Worm (Caenorhabditis elegans) whole organism, mixed stage, embryonic: ENCODE results near the gene grld-1.

Experiments used
- M03D4.4 ChIP-seq: sonication (generic microtip); optimal IDR thresholded peaks from 2 replicates; lab custom pipeline; 2017; ENCODE audit warnings: mild to moderate bottlenecking, missing genetic modification characterization, missing compliant biosample characterization
- bed-3 ChIP-seq: fragments of 200-800 bp; sonication (Bioruptor generic); optimal IDR thresholded peaks from 3 replicates; lab custom pipeline; 2018; ENCODE audit warnings: mild to moderate bottlenecking, missing genetic modification characterization, moderate library complexity, missing compliant biosample characterization
- blmp-1 ChIP-seq: fragments of 150-350 bp; optimal IDR thresholded peaks from 2 replicates; lab custom pipeline; 2014; ENCODE audit warnings: missing biosample characterization, missing genetic modification characterization
- ceh-39 ChIP-seq: fragments of 150-350 bp; optimal IDR thresholded peaks from 2 replicates; lab custom pipeline; 2014; ENCODE audit warnings: missing biosample characterization, missing genetic modification characterization
- ceh-43 ChIP-seq: fragments of 200-800 bp; sonication (Bioruptor generic); optimal IDR thresholded peaks from 2 replicates; lab custom pipeline; 2018; ENCODE audit warnings: mild to moderate bottlenecking, missing genetic modification characterization, moderate library complexity, missing compliant biosample characterization
- ceh-83 ChIP-seq: fragments of 200-800 bp; sonication (Bioruptor generic); optimal IDR thresholded peaks from 2 replicates; lab custom pipeline; 2018; ENCODE audit warnings: mild to moderate bottlenecking, missing genetic modification characterization, missing compliant biosample characterization
- ces-1 ChIP-seq: fragments of 150-350 bp; optimal IDR thresholded peaks from 2 replicates; lab custom pipeline; 2014; ENCODE audit warnings: missing biosample characterization, missing genetic modification reagents, missing genetic modification characterization
- cnd-1 ChIP-seq: fragments of 200-800 bp; sonication (Bioruptor generic); optimal IDR thresholded peaks from 2 replicates; lab custom pipeline; 2018; ENCODE audit warnings: mild to moderate bottlenecking, missing genetic modification characterization, missing compliant biosample characterization
- elt-1 ChIP-seq: sonication (generic microtip); optimal IDR thresholded peaks from 2 replicates; lab custom pipeline; 2017; ENCODE audit warnings: missing genetic modification characterization, mild to moderate bottlenecking, missing compliant biosample characterization, antibody characterized with exemption, moderate library complexity, borderline replicate concordance; ENCODE audit not compliant: insufficient read depth
- elt-3 ChIP-seq: fragments of 150-350 bp; optimal IDR thresholded peaks from 2 replicates; lab custom pipeline; 2014; ENCODE audit warnings: missing biosample characterization, missing genetic modification characterization
- flh-1 ChIP-seq: fragments of 200-800 bp; sonication (Bioruptor generic); optimal IDR thresholded peaks from 2 replicates; lab custom pipeline; 2018; ENCODE audit warnings: mild to moderate bottlenecking, missing genetic modification characterization, moderate library complexity, missing compliant biosample characterization
- ham-2 ChIP-seq: fragments of 200-800 bp; sonication (Bioruptor generic); optimal IDR thresholded peaks from 2 replicates; lab custom pipeline; 2018; ENCODE audit warnings: mild to moderate bottlenecking, missing genetic modification characterization, missing compliant biosample characterization
- hlh-1 ChIP-seq: fragments of 150-350 bp; optimal IDR thresholded peaks from 2 replicates; lab custom pipeline; 2014; ENCODE audit warnings: missing biosample characterization, missing genetic modification reagents, missing genetic modification characterization
- lin-32 ChIP-seq: fragments of 200-800 bp; sonication (Bioruptor generic); optimal IDR thresholded peaks from 2 replicates; lab custom pipeline; 2018; ENCODE audit warnings: mild to moderate bottlenecking, missing genetic modification characterization, missing compliant biosample characterization
- lsy-2 ChIP-seq: fragments of 150-350 bp; optimal IDR thresholded peaks from 2 replicates; lab custom pipeline; 2014; ENCODE audit warnings: missing biosample characterization, missing genetic modification characterization
- mab-5 ChIP-seq: fragments of 150-350 bp; optimal IDR thresholded peaks from 2 replicates; lab custom pipeline; 2014; ENCODE audit warnings: missing biosample characterization, missing genetic modification characterization
- mep-1 ChIP-seq: fragments of 150-350 bp; optimal IDR thresholded peaks from 2 replicates; lab custom pipeline; 2017; ENCODE audit warnings: missing biosample characterization, missing genetic modification reagents, missing genetic modification characterization, inconsistent platforms
- nhr-12 ChIP-seq: fragments of 150-350 bp; optimal IDR thresholded peaks from 2 replicates; lab custom pipeline; 2014; ENCODE audit warnings: missing biosample characterization, missing genetic modification characterization
- nhr-2 ChIP-seq: fragments of 150-350 bp; optimal IDR thresholded peaks from 2 replicates; lab custom pipeline; 2014; ENCODE audit warnings: missing biosample characterization, missing genetic modification characterization
- nhr-237 ChIP-seq: fragments of 150-350 bp; optimal IDR thresholded peaks from 2 replicates; lab custom pipeline; 2014; ENCODE audit warnings: missing biosample characterization, missing genetic modification characterization
- nhr-28 ChIP-seq: fragments of 150-350 bp; optimal IDR thresholded peaks from 2 replicates; lab custom pipeline; 2014; ENCODE audit warnings: missing biosample characterization, missing genetic modification characterization
- nhr-76 ChIP-seq: sonication (generic microtip); optimal IDR thresholded peaks from 2 replicates; lab custom pipeline; 2017; ENCODE audit warnings: missing biosample characterization, missing genetic modification characterization
- pha-4 ChIP-seq: fragments of 150-350 bp; optimal IDR thresholded peaks from 2 replicates; lab custom pipeline; 2018; ENCODE audit warnings: missing biosample characterization, missing genetic modification reagents, missing genetic modification characterization
- snpc-4 ChIP-seq: fragments of 150-350 bp; optimal IDR thresholded peaks from 2 replicates; lab custom pipeline; 2014; ENCODE audit warnings: missing biosample characterization, missing genetic modification characterization
- sptf-1 ChIP-seq: sonication (generic microtip); optimal IDR thresholded peaks from 2 replicates; lab custom pipeline; 2017; ENCODE audit warnings: mild to moderate bottlenecking, missing genetic modification characterization, moderate library complexity, missing compliant biosample characterization
- tbx-8 ChIP-seq: fragments of 200-800 bp; sonication (Bioruptor generic); optimal IDR thresholded peaks from 2 replicates; lab custom pipeline; 2018; ENCODE audit warnings: mild to moderate bottlenecking, missing genetic modification characterization, moderate library complexity, missing compliant biosample characterization
- unc-120 ChIP-seq: sonication (generic microtip); optimal IDR thresholded peaks from 2 replicates; lab custom pipeline; 2017; ENCODE audit warnings: missing genetic modification characterization, missing compliant biosample characterization; ENCODE audit not compliant: poor library complexity, severe bottlenecking
- unc-62 ChIP-seq: fragments of 150-350 bp; optimal IDR thresholded peaks from 2 replicates; lab custom pipeline; 2014; ENCODE audit warnings: missing biosample characterization, missing genetic modification reagents, missing genetic modification characterization
- zip-8 ChIP-seq: fragments of 150-350 bp; optimal IDR thresholded peaks from 2 replicates; lab custom pipeline; 2014; ENCODE audit warnings: missing biosample characterization, missing genetic modification characterization
- ztf-11 ChIP-seq: fragments of 150-350 bp; optimal IDR thresholded peaks from 2 replicates; lab custom pipeline; 2014; ENCODE audit warnings: missing biosample characterization, missing genetic modification characterization

Gene grld-1

DNA sequence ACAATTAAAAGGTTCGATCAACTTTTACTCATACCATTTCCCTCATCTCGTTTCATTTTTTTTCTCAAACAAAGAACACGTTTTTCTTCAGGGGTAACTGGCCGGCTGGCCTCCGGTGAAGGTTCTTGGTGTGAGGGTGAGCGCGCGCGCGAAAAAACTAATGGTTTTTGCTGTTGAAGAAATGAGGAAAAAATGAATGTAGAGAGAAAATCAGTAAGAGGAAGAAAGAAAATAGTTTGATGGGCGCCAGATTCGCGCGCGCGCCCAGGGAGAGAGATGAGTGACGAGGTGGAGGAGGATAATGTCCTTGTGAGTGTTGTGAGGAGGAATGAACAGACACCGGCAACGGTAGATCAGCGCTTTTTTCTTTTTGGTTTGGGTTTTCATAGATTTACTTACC lies 45.3 kb upstream of the grld-1 start:
- TF ChIP-seq snpc-4 = no peak
- TF ChIP-seq nhr-12 (tag; lab: Kevin White, UChicago) = no peak
- TF ChIP-seq pha-4 (tag; lab: Kevin White, UChicago) = no peak
- no peak for TF ChIP-seq zip-8 (tag; lab: Kevin White, UChicago)
- TF ChIP-seq flh-1 (GFP tag; lab: Kevin White, UChicago) = no peak

DNA sequence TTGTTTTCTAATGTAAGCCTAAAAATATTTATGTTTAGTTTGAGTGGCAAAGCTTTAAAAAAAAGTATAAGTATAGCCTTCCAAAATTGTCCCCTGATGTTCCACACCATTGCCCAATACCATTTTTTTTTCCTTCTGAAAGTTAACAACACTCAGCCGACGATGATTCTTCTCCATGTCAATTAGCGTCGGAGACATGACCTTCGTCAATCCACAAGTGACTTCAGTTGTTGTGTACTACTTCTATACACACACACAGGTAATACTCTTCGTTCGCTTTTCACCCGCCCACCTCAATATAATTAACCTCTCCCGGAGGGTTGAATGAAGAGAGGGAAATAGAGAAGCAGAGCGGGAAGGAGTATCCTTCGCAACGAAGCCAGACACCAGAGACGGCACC lies 39.0 kb upstream of the grld-1 start, which contains the start of gene cutl-24:
Gene cutl-24 (plus strand): TSS at position 301 of the 400 bp plus-strand sequence.
- TF ChIP-seq unc-120 (tag; lab: Kevin White, UChicago) (no peak), nhr-28 (tag; lab: Kevin White, UChicago) (no peak), tbx-8 (no peak), flh-1 (GFP tag; lab: Kevin White, UChicago) (no peak), pha-4 (tag; lab: Kevin White, UChicago) (no peak)

DNA sequence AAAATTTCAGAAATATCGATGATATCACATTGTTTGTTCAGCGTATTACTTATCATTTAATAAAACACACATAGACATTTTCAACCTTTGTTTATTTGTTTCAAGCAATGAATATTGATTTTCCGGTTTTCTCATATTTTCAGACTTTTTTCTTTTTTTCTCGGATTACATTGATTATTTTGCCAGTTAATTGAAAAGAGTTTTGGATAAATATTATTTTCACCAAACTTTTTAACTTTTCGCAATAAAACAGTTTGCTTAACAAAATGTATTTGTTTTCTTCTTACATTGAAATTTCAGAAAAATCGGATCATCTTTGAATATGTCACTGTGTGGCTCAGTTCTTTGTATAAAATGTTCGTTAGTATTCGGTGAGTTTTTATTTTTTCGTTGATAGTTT lies 36.8 kb upstream of the grld-1 start, which contains the start of gene Y38C1AA.6:
Gene Y38C1AA.6 (plus strand): TSS at position 301 of the 400 bp plus-strand sequence.
- TF ChIP-seq ceh-39 (tag; lab: Kevin White, UChicago) (no peak), ztf-11 (no peak), unc-62 (GFP tag; lab: Kevin White, UChicago) (no peak), tbx-8 (no peak)

DNA sequence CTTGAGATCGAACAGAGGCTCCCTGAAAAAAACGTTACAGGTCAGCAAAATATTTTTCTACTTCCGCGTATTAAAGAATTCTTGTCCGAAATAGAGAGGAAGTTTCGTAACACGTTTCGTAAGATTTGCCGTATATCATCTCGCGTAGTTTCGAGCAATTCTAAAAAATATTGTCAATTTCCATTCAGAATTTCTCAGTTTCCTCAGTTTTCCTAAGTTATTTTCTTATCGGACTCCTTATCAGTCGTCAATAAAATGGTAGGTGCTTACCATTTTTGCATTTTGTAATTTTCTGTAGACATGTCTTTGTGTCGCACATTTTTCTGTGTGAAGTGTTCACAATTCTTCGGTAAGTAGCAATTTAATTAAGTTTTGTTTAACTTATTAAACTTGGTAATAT lies 34.1 kb upstream of the grld-1 start, which contains the start of gene Y38C1AA.19:
Gene Y38C1AA.19 (plus strand): TSS at position 301 of the 400 bp plus-strand sequence.
- no peak for TF ChIP-seq mab-5 (tag; lab: Kevin White, UChicago)
- no peak for TF ChIP-seq hlh-1 (tag; lab: Kevin White, UChicago)
- TF ChIP-seq lsy-2 = no peak
- no peak for TF ChIP-seq M03D4.4 (tag; lab: Kevin White, UChicago)
- TF ChIP-seq pha-4 (tag; lab: Kevin White, UChicago) = no peak
- TF ChIP-seq blmp-1 (tag; lab: Kevin White, UChicago) = no peak
- no peak for TF ChIP-seq zip-8 (tag; lab: Kevin White, UChicago)
- no peak for TF ChIP-seq elt-3 (tag; lab: Kevin White, UChicago)
- TF ChIP-seq nhr-28 (tag; lab: Kevin White, UChicago) = no peak
- TF ChIP-seq mep-1 (tag; lab: Kevin White, UChicago) = no peak
- no peak for TF ChIP-seq nhr-12 (tag; lab: Kevin White, UChicago)
- TF ChIP-seq sptf-1 (tag; lab: Kevin White, UChicago) = no peak

DNA sequence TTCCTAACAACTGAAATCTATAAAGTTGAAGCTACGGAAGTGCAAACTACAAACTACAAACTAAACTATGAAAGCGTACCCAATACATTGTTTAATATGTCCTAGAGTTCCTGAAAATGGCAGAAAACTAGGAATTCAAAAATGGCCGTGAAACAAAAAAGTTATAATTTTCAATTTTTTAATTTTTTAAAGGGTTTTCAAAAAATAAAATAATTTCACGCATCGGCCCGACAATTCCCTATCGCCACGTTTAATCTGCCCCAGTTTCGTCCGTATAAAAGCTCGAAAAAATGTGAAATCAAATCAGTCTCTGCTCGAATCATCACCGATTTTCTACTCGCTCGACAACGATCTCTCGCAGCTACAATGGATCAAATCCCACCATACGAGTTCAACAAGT lies 32.9 kb upstream of the grld-1 start, which contains the start of gene Y38C1AA.7:
Gene Y38C1AA.7 (plus strand): TSS at position 301 of the 400 bp plus-strand sequence.
- TF ChIP-seq snpc-4 (no peak), pha-4 (tag; lab: Kevin White, UChicago) (no peak), ceh-83 (GFP tag; lab: Kevin White, UChicago) (no peak), blmp-1 (tag; lab: Kevin White, UChicago) (no peak), cnd-1 (tag; lab: Kevin White, UChicago) (no peak), mab-5 (tag; lab: Kevin White, UChicago) (no peak), ham-2 (GFP tag; lab: Kevin White, UChicago) (no peak), ces-1 (GFP tag; lab: Kevin White, UChicago) (no peak), nhr-28 (tag; lab: Kevin White, UChicago) (no peak), lin-32 (GFP tag; lab: Kevin White, UChicago) (no peak)
- TF ChIP-seq, all 35 proteins: peak for 0

DNA sequence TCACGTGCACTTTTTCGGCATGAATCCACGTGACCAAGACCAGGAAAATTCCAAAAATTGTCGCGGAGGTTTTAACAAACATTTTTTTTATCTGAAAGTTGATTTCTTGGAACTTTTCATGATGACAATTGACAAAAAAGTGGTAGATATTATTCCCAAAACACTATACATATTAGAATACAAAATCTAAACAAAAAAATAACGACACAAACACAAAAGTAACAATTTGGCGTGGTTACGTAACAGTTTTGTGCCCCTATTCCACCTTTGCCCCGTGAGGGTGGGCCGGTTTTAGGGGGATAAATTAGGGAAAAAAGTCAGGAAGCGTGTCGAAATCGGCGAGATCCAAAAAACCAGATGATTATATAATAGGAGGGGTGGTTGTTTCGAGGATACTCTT lies 32.1 kb upstream of the grld-1 start, which contains the start of gene gegf-1:
Gene gegf-1 (minus strand): TSS at position 101 of the 400 bp plus-strand sequence.
- TF ChIP-seq nhr-76 (no peak), ceh-43 (GFP tag; lab: Kevin White, UChicago) (no peak), ces-1 (GFP tag; lab: Kevin White, UChicago) (no peak), pha-4 (tag; lab: Kevin White, UChicago) (no peak), bed-3 (GFP tag; lab: Kevin White, UChicago) (no peak), elt-1 (tag; lab: Kevin White, UChicago) (no peak), unc-120 (tag; lab: Kevin White, UChicago) (no peak), ham-2 (GFP tag; lab: Kevin White, UChicago) (no peak), nhr-12 (tag; lab: Kevin White, UChicago) (no peak), tbx-8 (no peak), flh-1 (GFP tag; lab: Kevin White, UChicago) (no peak), mep-1 (tag; lab: Kevin White, UChicago) (no peak), nhr-237 (no peak), nhr-2 (tag; lab: Kevin White, UChicago) (no peak), blmp-1 (tag; lab: Kevin White, UChicago) (no peak), lin-32 (GFP tag; lab: Kevin White, UChicago) (no peak), nhr-28 (tag; lab: Kevin White, UChicago) (no peak)
- TF ChIP-seq, all 35 proteins: peak for 0
